Worm (Caenorhabditis elegans): ENCODE results near the gene Y76A2B.4.

- TF ChIP-seq mec-3 (tag; optimal IDR thresholded peaks at IDR 0.05; ENCODE audit: borderline replicate concordance): no peak
- TF ChIP-seq tbx-2 (tag; optimal IDR thresholded peaks at IDR 0.05): no peak
- no peak for TF ChIP-seq sox-2 (GFP tag; IDR thresholded peaks at IDR 0.05)
- TF ChIP-seq K09A11.1 (tag; optimal IDR thresholded peaks at IDR 0.05; ENCODE audit: insufficient read depth): no peak
- TF ChIP-seq ceh-48 (tag; optimal IDR thresholded peaks at IDR 0.05): no peak
- no peak for TF ChIP-seq ama-1 (optimal IDR thresholded peaks at IDR 0.05)
- no peak for TF ChIP-seq ceh-22 (tag; optimal IDR thresholded peaks at IDR 0.05)
- no peak for TF ChIP-seq nhr-11 (tag; optimal IDR thresholded peaks at IDR 0.05)
- no peak for TF ChIP-seq pag-3 (tag; optimal IDR thresholded peaks at IDR 0.05; ENCODE audit: borderline replicate concordance)
Measured at ce11 chrIII:13535735-13536390, 10.7 kb downstream of the Y76A2B.4 start.
